Fruit fly (Drosophila melanogaster) whole organism, prepupa: ENCODE data around the gene CG42450.

Experiments used
- CG10631 ChIP-seq: fragments of 200-800 bp; sonication (Bioruptor generic); optimal IDR thresholded peaks from 2 replicates; lab custom pipeline; 2016; ENCODE audit warnings: missing biosample characterization, missing genetic modification characterization
- CG10669 ChIP-seq: fragments of 200-800 bp; sonication (Bioruptor generic); optimal IDR thresholded peaks from 3 replicates; lab custom pipeline; 2018; ENCODE audit warnings: missing biosample characterization, mild to moderate bottlenecking, missing genetic modification characterization, moderate library complexity
- CG11294 ChIP-seq: fragments of 200-800 bp; sonication (Bioruptor generic); IDR thresholded peaks from 2 replicates; pipeline ENCODE4 v1.3.6; 2022; ENCODE audit warnings: missing biosample characterization, missing genetic modification characterization
- CG11762 ChIP-seq: fragments of 200-800 bp; sonication (Bioruptor generic); optimal IDR thresholded peaks from 3 replicates; lab custom pipeline; 2016; ENCODE audit warnings: missing biosample characterization, missing genetic modification characterization; ENCODE audit not compliant: insufficient read depth
- CG11902 ChIP-seq: fragments of 200-800 bp; sonication (Bioruptor generic); optimal IDR thresholded peaks from 3 replicates; lab custom pipeline; 2016; ENCODE audit warnings: missing biosample characterization, missing genetic modification characterization
- CG15336 ChIP-seq: fragments of 200-800 bp; sonication (Bioruptor generic); IDR thresholded peaks from 2 replicates; pipeline ENCODE4 v1.3.6; 2022; ENCODE audit warnings: missing biosample characterization, missing genetic modification characterization
- CG1621 ChIP-seq: fragments of 200-800 bp; sonication (Bioruptor generic); optimal IDR thresholded peaks from 3 replicates; lab custom pipeline; 2018; ENCODE audit warnings: missing biosample characterization, mild to moderate bottlenecking, missing genetic modification characterization
- CG16779 ChIP-seq: fragments of 200-800 bp; sonication (Bioruptor generic); optimal IDR thresholded peaks from 3 replicates; lab custom pipeline; 2017; ENCODE audit warnings: missing biosample characterization, mild to moderate bottlenecking, missing genetic modification characterization
- CG3032 ChIP-seq: fragments of 200-800 bp; optimal IDR thresholded peaks from 2 replicates; lab custom pipeline; 2019; ENCODE audit warnings: missing biosample characterization, mild to moderate bottlenecking, missing genetic modification characterization, moderate library complexity
- CG31627 ChIP-seq: fragments of 200-800 bp; sonication (Bioruptor generic); optimal IDR thresholded peaks from 3 replicates; lab custom pipeline; 2016; ENCODE audit warnings: missing biosample characterization, missing genetic modification characterization
- CG32006 ChIP-seq: fragments of 200-800 bp; sonication (Bioruptor generic); optimal IDR thresholded peaks from 3 replicates; lab custom pipeline; 2017; ENCODE audit warnings: missing biosample characterization, mild to moderate bottlenecking, missing genetic modification characterization
- CG34406 ChIP-seq: fragments of 200-800 bp; sonication (Bioruptor generic); optimal IDR thresholded peaks from 3 replicates; lab custom pipeline; 2016; ENCODE audit warnings: missing biosample characterization, missing genetic modification characterization
- CG3919 ChIP-seq: fragments of 200-800 bp; sonication (Bioruptor generic); optimal IDR thresholded peaks from 3 replicates; lab custom pipeline; 2016; ENCODE audit warnings: missing biosample characterization, missing genetic modification characterization
- CG4318 ChIP-seq: fragments of 200-800 bp; sonication (Bioruptor generic); optimal IDR thresholded peaks from 3 replicates; lab custom pipeline; 2017; ENCODE audit warnings: missing biosample characterization, mild to moderate bottlenecking, missing genetic modification characterization
- CG6163 ChIP-seq: fragments of 200-800 bp; sonication (Bioruptor generic); IDR thresholded peaks from 3 replicates; pipeline ENCODE4 v1.3.6; 2022; ENCODE audit warnings: missing biosample characterization, missing genetic modification characterization
- CG6276 ChIP-seq: fragments of 200-800 bp; sonication (Bioruptor generic); optimal IDR thresholded peaks from 2 replicates; lab custom pipeline; 2017; ENCODE audit warnings: missing biosample characterization, mild to moderate bottlenecking, missing genetic modification characterization
- CG6808 ChIP-seq: fragments of 200-800 bp; sonication (Bioruptor generic); optimal IDR thresholded peaks from 3 replicates; lab custom pipeline; 2017; ENCODE audit warnings: missing biosample characterization, missing genetic modification characterization, mild to moderate bottlenecking, moderate library complexity, missing genetic modification reagents
- CG6854 ChIP-seq: fragments of 200-800 bp; sonication (Bioruptor generic); optimal IDR thresholded peaks from 2 replicates; lab custom pipeline; 2017; ENCODE audit warnings: missing biosample characterization, mild to moderate bottlenecking, missing genetic modification characterization
- CG7368 ChIP-seq: fragments of 200-800 bp; sonication (Bioruptor generic); optimal IDR thresholded peaks from 3 replicates; lab custom pipeline; 2016; ENCODE audit warnings: missing biosample characterization, missing genetic modification characterization
- CG8119 ChIP-seq: fragments of 200-800 bp; sonication (Bioruptor generic); IDR thresholded peaks from 3 replicates; pipeline ENCODE4 v1.3.6; 2022; ENCODE audit warnings: missing biosample characterization, missing genetic modification characterization
- CG8319 ChIP-seq: fragments of 200-800 bp; sonication (Bioruptor generic); optimal IDR thresholded peaks from 3 replicates; lab custom pipeline; 2016; ENCODE audit warnings: missing biosample characterization, missing genetic modification characterization
- CG9139 ChIP-seq: fragments of 200-800 bp; sonication (Bioruptor generic); optimal IDR thresholded peaks from 3 replicates; lab custom pipeline; 2017; ENCODE audit warnings: missing biosample characterization, mild to moderate bottlenecking, missing genetic modification characterization
- Eip75B ChIP-seq: fragments of 200-800 bp; sonication (Bioruptor generic); optimal IDR thresholded peaks from 3 replicates; lab custom pipeline; 2016; ENCODE audit warnings: missing biosample characterization, missing genetic modification characterization
- Eip78C ChIP-seq: fragments of 200-800 bp; sonication (Bioruptor generic); peaks from one replicate; lab custom pipeline; 2016; ENCODE audit warnings: missing biosample characterization, missing genetic modification characterization
- Eip93F ChIP-seq: fragments of 200-800 bp; sonication (Bioruptor generic); optimal IDR thresholded peaks from 2 replicates; lab custom pipeline; 2016; ENCODE audit warnings: missing biosample characterization, mild to moderate bottlenecking, missing genetic modification characterization
- Ets21C ChIP-seq: fragments of 200-800 bp; sonication (Bioruptor generic); optimal IDR thresholded peaks from 3 replicates; lab custom pipeline; 2016; ENCODE audit warnings: missing biosample characterization, missing genetic modification characterization
- Ets96B ChIP-seq: fragments of 200-800 bp; optimal IDR thresholded peaks from 2 replicates; lab custom pipeline; 2019; ENCODE audit warnings: missing biosample characterization, mild to moderate bottlenecking, missing genetic modification characterization, moderate library complexity
- Gug ChIP-seq: fragments of 200-800 bp; sonication (Bioruptor generic); IDR thresholded peaks from 2 replicates; pipeline ENCODE4 v1.3.6; 2022; ENCODE audit warnings: missing biosample characterization, missing genetic modification characterization
- Hr4 ChIP-seq: fragments of 200-800 bp; sonication (Bioruptor generic); optimal IDR thresholded peaks from 3 replicates; lab custom pipeline; 2016; ENCODE audit warnings: missing biosample characterization, missing genetic modification characterization
- Lpt ChIP-seq: fragments of 200-800 bp; sonication (Bioruptor generic); optimal IDR thresholded peaks from 3 replicates; lab custom pipeline; 2016; ENCODE audit warnings: missing biosample characterization, missing genetic modification characterization
- Met ChIP-seq: fragments of 200-800 bp; sonication (Bioruptor generic); optimal IDR thresholded peaks from 3 replicates; lab custom pipeline; 2016; ENCODE audit warnings: missing biosample characterization, missing genetic modification characterization
- OdsH ChIP-seq: fragments of 200-800 bp; sonication (Bioruptor generic); optimal IDR thresholded peaks from 3 replicates; lab custom pipeline; 2016; ENCODE audit warnings: missing biosample characterization, missing genetic modification characterization
- Sox14 ChIP-seq: fragments of 200-800 bp; sonication (Bioruptor generic); optimal IDR thresholded peaks from 3 replicates; lab custom pipeline; 2016; ENCODE audit warnings: missing biosample characterization, missing genetic modification characterization
- Sox15 ChIP-seq: fragments of 200-800 bp; sonication (Bioruptor generic); optimal IDR thresholded peaks from 3 replicates; lab custom pipeline; 2016; ENCODE audit warnings: missing biosample characterization, missing genetic modification characterization
- achi ChIP-seq: fragments of 200-800 bp; sonication (Bioruptor generic); optimal IDR thresholded peaks from 3 replicates; lab custom pipeline; 2016; ENCODE audit warnings: missing biosample characterization, missing genetic modification characterization
- acj6 ChIP-seq: fragments of 200-800 bp; sonication (Bioruptor generic); optimal IDR thresholded peaks from 3 replicates; lab custom pipeline; 2016; ENCODE audit warnings: missing biosample characterization, missing genetic modification characterization
- dac ChIP-seq: fragments of 200-800 bp; sonication (Bioruptor generic); optimal IDR thresholded peaks from 2 replicates; lab custom pipeline; 2017; ENCODE audit warnings: missing biosample characterization, mild to moderate bottlenecking, missing genetic modification characterization
- dsx ChIP-seq: fragments of 200-800 bp; optimal IDR thresholded peaks from 3 replicates; lab custom pipeline; 2019; ENCODE audit warnings: missing biosample characterization, mild to moderate bottlenecking, missing genetic modification characterization, moderate library complexity; ENCODE audit not compliant: poor library complexity, severe bottlenecking
- eg ChIP-seq: fragments of 200-800 bp; sonication (Bioruptor generic); IDR thresholded peaks from 3 replicates; pipeline ENCODE4 v1.3.6; 2022; ENCODE audit warnings: missing biosample characterization, missing genetic modification characterization
- esn ChIP-seq: fragments of 200-800 bp; sonication (Bioruptor generic); optimal IDR thresholded peaks from 2 replicates; lab custom pipeline; 2016; ENCODE audit warnings: missing biosample characterization, mild to moderate bottlenecking, missing genetic modification characterization, moderate library complexity
- fd59A ChIP-seq: fragments of 200-800 bp; sonication (Bioruptor generic); optimal IDR thresholded peaks from 2 replicates; lab custom pipeline; 2017; ENCODE audit warnings: missing biosample characterization, mild to moderate bottlenecking, missing genetic modification characterization, missing genetic modification reagents
- fd85E ChIP-seq: fragments of 200-800 bp; sonication (Bioruptor generic); optimal IDR thresholded peaks from 3 replicates; lab custom pipeline; 2016; ENCODE audit warnings: missing biosample characterization, missing genetic modification characterization
- lz ChIP-seq: fragments of 200-800 bp; sonication (Bioruptor generic); optimal IDR thresholded peaks from 3 replicates; lab custom pipeline; 2016; ENCODE audit warnings: missing biosample characterization, missing genetic modification characterization
- net ChIP-seq: fragments of 200-800 bp; sonication (Bioruptor generic); optimal IDR thresholded peaks from 3 replicates; lab custom pipeline; 2016; ENCODE audit warnings: missing biosample characterization, missing genetic modification characterization
- salr ChIP-seq, 2 experiments: fragments of 200-800 bp; sonication (Bioruptor generic); optimal IDR thresholded peaks; 3 replicates each; lab custom pipeline; 2016 to 2018; ENCODE audit warnings: missing biosample characterization in 2 of 2, missing genetic modification characterization in 2 of 2, mild to moderate bottlenecking in 1 of 2
- spab ChIP-seq: fragments of 200-800 bp; sonication (Bioruptor generic); optimal IDR thresholded peaks from 2 replicates; lab custom pipeline; 2017; ENCODE audit warnings: missing biosample characterization, mild to moderate bottlenecking, missing genetic modification characterization, missing genetic modification reagents
- ss ChIP-seq, 2 experiments: fragments of 200-800 bp; sonication (Bioruptor generic); optimal IDR thresholded peaks; 2 replicates in 1 of 2; 3 replicates in 1 of 2; lab custom pipeline; 2017 to 2018; ENCODE audit warnings: mild to moderate bottlenecking in 2 of 2, missing biosample characterization in 2 of 2, missing genetic modification characterization in 2 of 2, moderate library complexity in 1 of 2
- svp ChIP-seq: fragments of 200-800 bp; sonication (Bioruptor generic); peaks from one replicate; lab custom pipeline; 2016; ENCODE audit warnings: missing biosample characterization, missing genetic modification characterization
- topi ChIP-seq: fragments of 200-800 bp; sonication (Bioruptor generic); optimal IDR thresholded peaks from 3 replicates; lab custom pipeline; 2016; ENCODE audit warnings: missing biosample characterization, missing genetic modification characterization
- vri ChIP-seq: fragments of 200-800 bp; sonication (Bioruptor generic); optimal IDR thresholded peaks from 3 replicates; lab custom pipeline; 2016; ENCODE audit warnings: missing biosample characterization, mild to moderate bottlenecking, missing genetic modification characterization

Gene CG42450

dm6 chrX:18835500-18835899 lies 22.4 kb downstream of the CG42450 start (continued):
- TF ChIP-seq topi (GFP tag; lab: Kevin White, UChicago): no peak
- TF ChIP-seq Ets21C: no peak
- TF ChIP-seq CG10631 (GFP tag; lab: Kevin White, UChicago): peak; percentile 14
- TF ChIP-seq Sox14 (GFP tag; lab: Kevin White, UChicago): peak; percentile 0
- TF ChIP-seq spab: peak; percentile 23
- no peak for TF ChIP-seq Eip93F (GFP tag; lab: Kevin White, UChicago)
- TF ChIP-seq dac: no peak
- TF ChIP-seq, all 60 proteins: peak for 26

- TF ChIP-seq ss (GFP tag; optimal IDR thresholded peaks at IDR 0.05; lab: Kevin White, UChicago) (peak; percentile 56 to 62), CG31627 (GFP tag; lab: Kevin White, UChicago) (no peak), vri (no peak), dac (no peak), Ets21C (no peak), CG8119 (GFP tag; lab: Robert Waterston, UW) (0 out of 3 replicates have a peak, but pooled peaks have one; percentile 14), fd59A (GFP tag; lab: Kevin White, UChicago) (no peak), salr (GFP tag; optimal IDR thresholded peaks at IDR 0.05; lab: Kevin White, UChicago) (no peak), Gug (0 out of 2 replicates have a peak, but pooled peaks have one; percentile 12), CG32006 (GFP tag; lab: Kevin White, UChicago) (no peak), CG6854 (GFP tag; lab: Kevin White, UChicago) (no peak), CG9139 (no peak), eg (GFP tag; lab: Robert Waterston, UW) (peak; percentile 43; the same call in 1 of the 3 replicates), CG8319 (GFP tag; lab: Kevin White, UChicago) (no peak), Hr4 (GFP tag; lab: Kevin White, UChicago) (no peak), Sox15 (GFP tag; lab: Kevin White, UChicago) (no peak), svp (GFP tag; lab: Kevin White, UChicago) (peak; percentile 44), CG11294 (GFP tag; lab: Robert Waterston, UW) (no peak), CG6808 (peak; percentile 45), acj6 (GFP tag; lab: Kevin White, UChicago) (no peak), topi (GFP tag; lab: Kevin White, UChicago) (no peak), dsx (peak; percentile 22), esn (no peak), Ets96B (tag; lab: Kevin White, UChicago) (peak; percentile 30), CG3919 (GFP tag; lab: Kevin White, UChicago) (no peak), Sox14 (GFP tag; lab: Kevin White, UChicago) (peak; percentile 12), net (no peak), CG10631 (GFP tag; lab: Kevin White, UChicago) (no peak), CG11902 (GFP tag; lab: Kevin White, UChicago) (no peak), lz (GFP tag; lab: Kevin White, UChicago) (no peak), Eip78C (GFP tag; lab: Kevin White, UChicago) (peak; percentile 49), CG3032 (peak; percentile 19), CG10669 (GFP tag; lab: Kevin White, UChicago) (peak; percentile 11), Eip75B (no peak), CG6276 (GFP tag; lab: Kevin White, UChicago) (no peak), CG11762 (no peak), CG7368 (GFP tag; lab: Kevin White, UChicago) (no peak), Met (GFP tag; lab: Kevin White, UChicago) (no peak), spab (peak; percentile 12), CG16779 (tag; lab: Kevin White, UChicago) (peak; percentile 30), CG1621 (tag; lab: Kevin White, UChicago) (peak; percentile 34), achi (GFP tag; lab: Kevin White, UChicago) (no peak), fd85E (no peak), CG4318 (GFP tag; lab: Kevin White, UChicago) (no peak), CG34406 (GFP tag; lab: Kevin White, UChicago) (no peak), CG6163 (GFP tag; lab: Robert Waterston, UW) (no peak), CG15336 (GFP tag; lab: Robert Waterston, UW) (no peak), OdsH (GFP tag; lab: Kevin White, UChicago) (peak; percentile 5), Lpt (GFP tag; lab: Kevin White, UChicago) (no peak)
Measured at dm6 chrX:18836315-18836714, 23.2 kb downstream of the CG42450 start.
